Worm (Caenorhabditis elegans): ENCODE measurements around the gene srw-122.
"Not testable (repeated sequence)": the region's sequence is repeated elsewhere in the genome, so short reads cannot be mapped to it uniquely, and the experiment has no call there.

DNA sequence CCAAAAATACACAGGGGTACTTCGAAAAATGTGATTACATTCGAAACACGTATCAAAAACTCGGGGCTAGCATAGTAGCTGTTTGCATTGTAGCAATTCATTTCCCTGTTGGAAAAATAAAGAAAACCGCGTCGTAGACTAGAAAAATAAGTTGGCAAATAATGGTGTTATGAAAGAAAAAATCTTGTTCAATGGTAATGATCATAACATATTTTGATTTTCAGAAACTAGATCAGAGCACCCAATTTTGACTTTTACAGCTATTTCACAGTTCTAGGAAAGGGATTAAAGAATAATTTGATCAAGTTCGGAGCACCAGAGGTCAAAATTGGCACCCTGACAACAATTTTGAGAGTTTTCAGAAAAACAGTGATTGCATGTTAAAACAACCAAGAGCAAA is 3.3 kb upstream of the srw-122 start, which contains the start of gene srh-248:
- not testable (repeated sequence) for TF ChIP-seq snpc-3.4 (tag; optimal IDR thresholded peaks at IDR 0.05); B0261.1 (tag; optimal IDR thresholded peaks at IDR 0.05); ama-1 (optimal IDR thresholded peaks at IDR 0.05); ama-1 (GFP tag; optimal IDR thresholded peaks at IDR 0.05); rcor-1 (GFP tag; IDR thresholded peaks at IDR 0.05); Y56A3A.18 (GFP tag; IDR thresholded peaks at IDR 0.05); dpl-1 (GFP tag; optimal IDR thresholded peaks at IDR 0.05); unc-62 (GFP tag; optimal IDR thresholded peaks at IDR 0.05); F57C9.4 (tag; optimal IDR thresholded peaks at IDR 0.05); chd-7 (tag; optimal IDR thresholded peaks at IDR 0.05); madf-10 (tag; optimal IDR thresholded peaks at IDR 0.05); mcd-1 (GFP tag; IDR thresholded peaks at IDR 0.05); sea-2 (GFP tag; IDR thresholded peaks at IDR 0.05); ceh-58 (GFP tag; IDR thresholded peaks at IDR 0.05); F22D6.2 (tag; optimal IDR thresholded peaks at IDR 0.05)
